Worm (Caenorhabditis elegans): ENCODE data around the gene T02D1.4.

The T02D1.4 gene

DNA sequence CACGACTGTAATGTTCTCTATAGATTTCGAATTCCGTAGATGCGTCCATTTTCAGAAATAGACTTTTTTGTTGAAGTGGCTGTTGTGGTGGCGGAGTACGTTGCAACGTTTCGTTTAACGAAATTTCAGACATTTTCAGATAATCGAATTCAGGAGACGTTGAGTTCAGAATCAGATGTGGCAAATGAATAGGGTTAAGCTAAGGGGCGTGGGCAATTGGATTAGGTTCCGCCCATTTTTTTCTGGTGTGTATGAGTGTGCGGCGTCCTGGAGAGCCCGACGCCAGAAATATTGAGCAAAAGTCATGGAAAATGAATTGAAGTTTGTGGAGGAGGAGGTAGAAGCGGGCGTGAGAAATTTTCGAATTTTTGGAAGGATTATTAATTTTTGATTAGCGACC, 13.8 kb downstream of the T02D1.4 start:
- TF ChIP-seq unc-62 (GFP tag; optimal IDR thresholded peaks at IDR 0.05) = no peak

DNA sequence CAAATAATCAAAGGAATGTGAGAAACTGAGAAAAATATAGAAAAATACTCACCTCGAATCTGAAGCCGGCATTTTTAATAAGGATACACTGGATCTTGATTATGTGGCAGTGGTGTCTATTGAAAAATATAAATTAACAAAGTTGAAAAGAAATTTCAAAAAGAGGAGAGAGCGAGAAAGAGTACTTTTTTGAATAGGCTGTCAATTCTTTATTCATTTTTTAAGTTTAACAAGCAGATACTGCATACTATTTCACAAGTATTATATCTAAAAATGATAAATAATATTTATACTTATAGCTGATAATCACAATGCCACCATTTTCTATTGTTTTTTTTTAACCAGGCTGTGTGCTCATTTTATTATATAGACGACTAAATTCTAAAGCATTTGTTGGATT, 18.2 kb downstream of the T02D1.4 start, which contains the start of gene npr-26:
npr-26 (minus strand) TSS at position 101 of the 400 bp plus-strand sequence.
- TF ChIP-seq unc-62 (GFP tag; optimal IDR thresholded peaks at IDR 0.05) = no peak

DNA sequence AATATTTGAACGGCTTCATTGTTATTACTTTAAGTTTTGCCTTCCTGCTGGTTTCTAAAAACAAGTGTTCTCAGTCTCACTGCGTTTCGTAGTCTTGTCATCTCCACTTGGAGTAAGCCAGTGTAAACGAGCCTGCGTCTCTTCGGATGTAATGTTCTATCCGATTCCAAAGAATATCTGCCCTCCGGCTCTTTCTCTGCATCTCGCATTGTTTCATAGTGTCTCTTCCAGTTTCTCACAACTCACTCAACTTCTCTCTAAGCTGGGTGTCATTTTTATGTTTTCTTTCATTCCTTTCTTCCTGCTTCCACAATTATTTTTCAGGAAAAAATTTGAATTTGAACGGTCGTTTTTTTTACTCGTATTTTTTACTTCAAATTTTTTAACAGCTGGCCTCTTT, 27.4 kb downstream of the T02D1.4 start:
- no peak for TF ChIP-seq unc-62 (GFP tag; optimal IDR thresholded peaks at IDR 0.05)

DNA sequence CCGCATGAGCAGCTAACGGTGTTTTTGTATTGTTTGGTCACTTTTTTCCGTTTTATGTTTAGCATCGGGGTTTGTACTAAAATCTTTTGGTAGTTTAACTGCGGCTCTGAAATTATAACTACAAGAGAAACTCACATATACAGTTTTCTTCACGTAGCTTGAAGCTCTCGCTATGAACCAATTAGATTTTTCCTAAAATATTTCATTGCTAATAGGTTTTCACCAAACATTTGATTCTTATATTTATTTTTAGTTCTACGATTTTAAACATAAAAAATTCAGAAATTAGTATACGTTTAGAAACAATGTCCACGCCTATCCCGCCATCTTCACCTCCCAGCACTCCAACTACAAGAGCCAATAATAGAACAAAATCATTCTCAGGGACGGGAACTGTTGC, 27.9 kb downstream of the T02D1.4 start, which contains the start of gene C06A12.3:
C06A12.3 (plus strand) TSS at position 301 of the 400 bp plus-strand sequence.
- TF ChIP-seq unc-62 (GFP tag; optimal IDR thresholded peaks at IDR 0.05) = no peak

DNA sequence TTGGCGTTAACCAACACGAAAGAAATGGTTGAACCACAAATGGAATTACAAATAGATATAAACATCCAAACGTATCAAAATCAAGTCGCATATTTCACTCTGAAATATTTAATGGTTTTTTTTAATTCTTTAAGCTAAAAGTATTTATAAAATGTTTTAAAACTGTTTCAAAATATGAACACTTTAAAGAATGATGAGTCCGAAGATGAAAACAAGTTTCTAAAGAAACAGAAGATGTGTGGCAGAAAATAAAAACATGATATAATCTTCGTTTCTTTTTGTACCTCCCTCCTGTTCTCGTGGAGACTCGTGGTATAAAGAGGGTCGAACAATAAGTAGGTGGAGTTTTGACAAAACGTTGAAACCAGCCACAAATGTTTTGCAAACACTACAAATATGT, 31.7 kb downstream of the T02D1.4 start, which contains the start of gene lact-6:
lact-6 (minus strand) TSS at position 101 of the 400 bp plus-strand sequence.
- TF ChIP-seq unc-62 (GFP tag; optimal IDR thresholded peaks at IDR 0.05) = no peak

DNA sequence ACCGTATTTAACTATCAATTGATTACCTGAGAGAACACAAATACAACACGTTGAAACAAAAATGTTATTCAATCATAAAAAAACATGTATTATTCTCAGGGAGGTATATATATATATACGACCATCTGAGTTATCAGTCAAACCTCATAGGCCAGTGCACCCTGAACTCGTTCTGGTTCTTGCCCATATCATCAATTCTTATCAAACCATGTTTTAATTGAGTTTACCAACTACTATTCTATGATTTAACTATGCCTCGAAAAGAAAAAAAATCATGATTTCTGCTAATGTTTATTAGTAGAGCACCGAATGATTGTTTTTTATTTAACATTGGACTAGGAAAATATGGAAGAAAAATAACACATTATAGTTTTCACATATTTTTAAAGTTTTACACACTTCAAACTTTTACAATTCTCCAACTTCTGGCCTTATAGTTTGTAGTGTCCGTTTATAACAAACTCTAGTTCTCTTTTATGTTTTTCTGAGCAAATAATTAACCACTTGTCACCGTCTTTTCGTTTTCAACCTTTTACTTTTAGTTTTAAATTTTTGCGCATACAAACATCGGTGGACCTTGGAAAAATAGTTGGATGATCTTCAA, 32.8 kb downstream of the T02D1.4 start:
- TF ChIP-seq unc-62 (GFP tag; optimal IDR thresholded peaks at IDR 0.05) = no peak

DNA sequence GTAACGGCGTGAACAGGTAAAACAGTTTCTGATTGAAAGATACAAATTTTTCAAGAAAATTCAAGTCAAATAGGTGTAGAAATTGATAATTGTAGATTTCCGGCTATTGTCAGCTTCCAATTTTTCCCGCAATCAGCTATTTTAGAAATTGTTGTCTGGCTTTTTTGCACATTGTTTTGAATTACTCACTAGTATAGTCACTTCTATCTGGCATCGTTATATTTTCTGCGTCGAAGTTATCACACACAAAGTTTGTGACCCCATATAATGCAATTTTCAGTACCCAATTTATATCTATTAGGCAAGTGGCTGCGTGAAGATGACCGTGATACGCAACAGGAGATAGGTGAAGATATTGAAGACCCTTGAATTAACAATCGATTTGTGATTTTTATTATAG, 35.7 kb downstream of the T02D1.4 start:
- TF ChIP-seq unc-62 (GFP tag; optimal IDR thresholded peaks at IDR 0.05) = no peak

DNA sequence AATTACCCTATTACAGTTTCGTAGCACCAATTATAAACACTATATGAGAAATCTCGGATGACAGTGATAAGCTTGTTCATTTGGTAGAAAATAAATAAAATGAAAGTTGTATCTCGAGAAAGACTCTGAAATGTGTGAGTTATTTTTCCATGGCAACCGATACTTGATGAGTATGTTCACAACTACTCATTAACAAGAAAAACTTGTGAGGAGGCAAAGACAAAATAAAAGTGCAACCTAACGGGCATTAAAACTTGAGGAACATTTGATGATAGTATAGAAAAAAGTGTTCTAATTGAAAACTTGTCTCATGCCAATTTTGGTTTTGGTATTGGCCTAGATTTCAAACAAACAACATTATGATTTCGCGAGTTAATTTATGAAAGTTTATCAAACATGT, 37.0 kb downstream of the T02D1.4 start, which contains the start of gene gcy-27:
gcy-27 (minus strand) TSS at position 101 of the 400 bp plus-strand sequence.
- no peak for TF ChIP-seq unc-62 (GFP tag; optimal IDR thresholded peaks at IDR 0.05)

DNA sequence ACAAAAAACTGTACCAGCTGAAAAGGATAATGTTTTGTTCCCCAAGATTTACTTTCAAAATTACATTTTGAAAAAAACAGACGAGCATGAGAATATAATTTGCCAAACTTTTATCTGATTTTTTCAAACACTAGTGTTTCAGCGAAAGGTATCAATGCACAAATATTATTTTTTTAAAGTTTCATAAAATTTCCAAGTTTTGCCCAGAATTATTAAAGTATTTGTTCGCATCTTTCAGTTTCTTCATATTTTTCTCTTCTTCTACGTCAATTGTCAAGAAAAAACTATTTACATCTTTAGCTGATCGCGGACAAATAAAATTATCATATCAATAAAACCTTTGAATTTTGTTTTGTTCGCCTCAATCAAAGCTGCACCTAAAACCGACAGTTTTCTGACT, 37.5 kb downstream of the T02D1.4 start, which contains the start of gene C06A12.8:
C06A12.8 (plus strand) TSS at position 301 of the 400 bp plus-strand sequence.
- TF ChIP-seq unc-62 (GFP tag; optimal IDR thresholded peaks at IDR 0.05) = no peak

DNA sequence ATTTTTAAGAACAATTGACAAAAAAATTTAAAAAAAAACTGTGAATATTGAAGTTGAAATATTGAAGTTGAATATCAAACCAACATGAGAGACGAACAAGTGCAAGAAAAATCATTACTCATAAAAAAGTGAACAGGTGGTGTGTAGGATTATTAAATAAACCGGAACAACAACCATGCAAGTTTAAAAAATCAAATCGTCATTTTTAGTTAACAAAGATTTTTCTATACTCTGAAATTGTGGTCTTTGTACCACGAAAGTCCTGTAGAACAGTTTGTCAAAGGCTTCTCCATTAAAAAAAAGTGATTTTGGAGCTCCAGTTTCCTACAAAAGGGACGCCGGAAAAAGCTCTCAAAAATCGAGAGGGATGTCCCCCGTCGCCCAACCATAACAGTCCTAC, 40.4 kb downstream of the T02D1.4 start, which contains the start of gene C06A12.19:
C06A12.19 (minus strand) TSS at position 101 of the 400 bp plus-strand sequence.
- no peak for TF ChIP-seq unc-62 (GFP tag; optimal IDR thresholded peaks at IDR 0.05)

DNA sequence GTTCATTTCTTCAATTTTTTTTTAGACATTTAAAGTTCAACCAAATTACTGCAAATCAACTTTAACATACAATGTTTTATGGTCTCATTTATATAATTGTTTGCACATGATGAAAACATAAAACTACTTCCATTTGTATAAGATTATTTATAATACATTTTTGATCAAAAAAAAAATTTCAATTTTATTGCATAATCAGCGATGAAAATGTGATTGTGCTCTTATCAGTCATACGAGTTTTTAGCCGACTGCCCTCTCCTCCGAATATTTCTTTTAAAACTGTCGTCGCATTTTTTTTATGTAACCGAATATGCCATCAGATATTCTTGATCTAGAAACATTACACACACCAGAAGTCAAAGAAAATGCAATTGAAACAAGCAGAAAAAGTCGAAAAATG, 40.9 kb downstream of the T02D1.4 start, which contains the start of gene F08A7.1:
F08A7.1 (plus strand) TSS at position 191 of the 400 bp plus-strand sequence.
- TF ChIP-seq unc-62 (GFP tag; optimal IDR thresholded peaks at IDR 0.05) = no peak

DNA sequence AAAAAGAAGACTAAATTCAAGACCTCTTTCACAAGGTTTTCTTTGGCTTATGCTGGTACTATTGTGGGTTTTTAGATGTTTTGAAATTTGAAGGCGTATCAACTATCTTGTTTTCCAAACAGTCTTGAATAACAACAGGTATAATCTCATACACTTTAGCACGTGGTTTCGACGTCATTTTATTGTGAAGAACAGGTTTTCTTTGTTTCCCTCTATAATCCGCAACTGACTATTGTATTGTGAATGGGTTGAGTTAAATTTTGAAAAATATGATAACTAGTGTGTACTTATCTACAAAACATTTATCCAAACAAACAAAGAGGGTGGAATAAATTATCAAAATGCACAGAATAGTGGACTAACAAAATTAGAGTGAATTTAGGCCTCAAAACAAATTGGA, 41.7 kb downstream of the T02D1.4 start:
- TF ChIP-seq unc-62 (GFP tag; optimal IDR thresholded peaks at IDR 0.05) = no peak

DNA sequence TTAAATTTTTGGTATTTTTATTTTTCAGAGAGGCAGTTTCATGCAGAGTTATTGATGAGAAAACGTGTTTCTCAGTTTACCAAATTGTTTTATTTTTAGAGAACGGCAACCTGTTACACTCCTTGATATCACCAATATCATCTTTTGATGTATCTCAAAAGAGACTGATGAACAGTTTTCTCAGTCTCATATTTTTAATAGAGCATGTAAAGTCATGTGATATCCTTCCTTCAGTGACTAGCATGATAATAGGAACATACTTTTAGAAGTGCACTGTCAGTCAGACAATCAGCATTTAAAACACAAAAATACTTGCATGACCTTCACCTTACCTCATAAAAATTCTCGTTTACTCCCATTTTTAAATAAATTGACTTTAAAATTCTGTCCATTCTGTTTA, 42.9 kb downstream of the T02D1.4 start, which contains the start of gene F11E6.11:
F11E6.11 (plus strand) TSS at position 325 of the 400 bp plus-strand sequence.
- TF ChIP-seq unc-62 (GFP tag; optimal IDR thresholded peaks at IDR 0.05) = no peak

DNA sequence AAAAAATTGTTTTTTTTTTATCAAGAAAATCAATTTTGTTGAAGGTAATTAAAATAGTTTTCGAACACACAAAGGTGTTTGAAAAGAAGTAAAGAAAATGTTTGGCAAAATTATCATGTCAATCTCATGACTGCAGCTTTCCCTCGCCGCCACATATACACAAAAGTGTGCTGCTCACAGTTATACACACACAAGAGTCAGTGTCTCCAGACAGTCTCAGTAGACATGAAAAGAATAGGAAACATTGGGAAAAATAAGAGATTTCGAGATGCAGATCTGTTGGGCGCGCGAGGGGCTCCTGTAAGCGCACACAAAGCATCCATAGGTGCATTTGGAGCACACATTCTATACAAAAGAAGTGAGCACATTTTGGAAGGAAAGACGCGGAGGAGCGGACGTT, 48.8 kb downstream of the T02D1.4 start:
- no peak for TF ChIP-seq unc-62 (GFP tag; optimal IDR thresholded peaks at IDR 0.05)

DNA sequence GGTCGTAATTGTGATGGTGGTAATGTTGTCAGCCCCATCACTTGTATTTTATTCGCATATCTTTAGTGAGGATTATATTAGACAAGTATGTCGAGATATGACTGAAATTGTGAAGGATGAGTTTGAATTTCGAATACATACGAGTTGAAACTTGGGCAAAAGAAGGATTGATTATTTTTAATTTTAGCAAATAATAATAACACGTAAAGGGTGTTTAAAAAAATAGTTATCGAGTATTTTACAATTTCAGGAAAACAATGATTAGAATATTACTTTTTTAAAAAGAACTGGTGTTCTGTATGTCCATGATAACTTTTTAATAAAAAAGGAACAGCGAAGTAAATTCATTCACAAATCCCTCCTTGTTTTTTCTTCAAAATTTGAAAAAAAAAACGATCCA, 50.9 kb downstream of the T02D1.4 start, which contains the start of gene F11E6.8:
F11E6.8 (minus strand) TSS at position 101 of the 400 bp plus-strand sequence.
- TF ChIP-seq unc-62 (GFP tag; optimal IDR thresholded peaks at IDR 0.05) = no peak
